Worm (Caenorhabditis elegans) whole organism, young adult: ENCODE results near the gene gspd-1.

Experiments
- F57C9.4 ChIP-seq: sonication (generic microtip); optimal IDR thresholded peaks from 2 replicates; lab custom pipeline; 2017; ENCODE audit warnings: mild to moderate bottlenecking, missing genetic modification characterization, missing compliant biosample characterization
- Y53F4B.3 ChIP-seq: fragments of 200-800 bp; sonication (Bioruptor generic); IDR thresholded peaks from 2 replicates; pipeline ENCODE4 v1.3.6; 2022; ENCODE audit warnings: missing genetic modification reagents, missing genetic modification characterization, missing compliant biosample characterization
- hmg-1.2 ChIP-seq: fragments of 200-800 bp; sonication (Bioruptor generic); IDR thresholded peaks from 2 replicates; pipeline ENCODE4 v1.3.6; 2022; ENCODE audit warnings: missing genetic modification reagents, missing genetic modification characterization, missing compliant biosample characterization
- rec-8 ChIP-seq, 2 experiments: sonication (generic microtip); optimal IDR thresholded peaks; 2 replicates each; lab custom pipeline; 2016; ENCODE audit warnings: mild to moderate bottlenecking in 2 of 2, missing genetic modification characterization in 2 of 2, missing genetic modification reagents in 2 of 2, missing genotype in 2 of 2, missing biosample characterization in 1 of 2, missing compliant biosample characterization in 1 of 2, moderate library complexity in 1 of 2
- snpc-4 ChIP-seq, 5 experiments: fragments of 150-350 bp in 1 of 5; sonication (generic microtip) in 4 of 5; optimal IDR thresholded peaks; 2 replicates each; lab custom pipeline; 2014 to 2018; ENCODE audit warnings: missing genetic modification characterization in 5 of 5, missing biosample characterization in 3 of 5, antibody characterized with exemption in 2 of 5, mild to moderate bottlenecking in 2 of 5, missing compliant biosample characterization in 2 of 5, missing genotype in 2 of 5, moderate library complexity in 2 of 5, missing genetic modification reagents in 1 of 5

DNA sequence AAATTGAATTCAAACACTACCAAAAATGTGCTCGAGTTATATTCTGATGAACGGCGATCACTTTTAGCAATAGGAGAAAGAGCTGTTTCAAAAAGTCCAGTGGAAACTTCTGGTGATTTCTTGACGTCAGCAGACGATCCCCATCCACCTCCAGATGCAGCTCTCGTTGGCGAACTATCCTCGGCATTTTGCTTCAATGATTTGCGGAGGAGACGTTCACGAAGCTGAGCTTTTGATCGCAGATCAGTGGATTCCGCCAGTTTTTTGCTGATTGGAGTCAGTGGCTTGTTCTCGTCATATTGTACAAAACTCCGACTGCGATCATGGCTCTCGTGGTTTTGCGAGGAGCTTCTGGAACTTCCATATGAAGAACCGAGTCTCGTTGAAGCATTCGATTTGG is 19.0 kb downstream of the gspd-1 start:
- TF ChIP-seq rec-8 (tag; optimal IDR thresholded peaks at IDR 0.05; lab: Kevin White, UChicago) (no peak), Y53F4B.3 (no peak), hmg-1.2 (no peak), F57C9.4 (tag; lab: Kevin White, UChicago) (no peak), snpc-4 (GFP tag; optimal IDR thresholded peaks at IDR 0.05; lab: Kevin White, UChicago) (no peak), snpc-4 (tag; optimal IDR thresholded peaks at IDR 0.05; lab: Kevin White, UChicago) (no peak)
